Worm (Caenorhabditis elegans) whole organism, midembryonic: ENCODE data around the gene F43C11.12.

Experiments used
- T22C8.4 ChIP-seq: fragments of 200-800 bp; sonication (Bioruptor generic); IDR thresholded peaks from 2 replicates; pipeline ENCODE4 v1.3.6; 2022; ENCODE audit warnings: missing genetic modification characterization, missing compliant biosample characterization
- cog-1 ChIP-seq: sonication (generic microtip); optimal IDR thresholded peaks from 2 replicates; lab custom pipeline; 2016; ENCODE audit warnings: missing genetic modification characterization, missing compliant biosample characterization
- flt-1 ChIP-seq: fragments of 200-800 bp; sonication (Bioruptor generic); IDR thresholded peaks from 2 replicates; pipeline ENCODE4 v1.3.6; 2022; ENCODE audit warnings: missing genetic modification characterization, missing compliant biosample characterization
- klf-2 ChIP-seq: fragments of 200-800 bp; sonication (Bioruptor generic); conservative IDR thresholded peaks from 2 replicates; pipeline ENCODE4 v1.3.6; 2022; ENCODE audit warnings: missing genetic modification reagents, missing genetic modification characterization, missing compliant biosample characterization
- med-1 ChIP-seq: sonication (generic microtip); optimal IDR thresholded peaks from 2 replicates; lab custom pipeline; 2017; ENCODE audit warnings: missing genetic modification characterization, mild to moderate bottlenecking, missing compliant biosample characterization, antibody characterized with exemption, missing genetic modification reagents; ENCODE audit not compliant: insufficient read depth
- ref-1 ChIP-seq: fragments of 200-800 bp; sonication (Bioruptor generic); conservative IDR thresholded peaks from 2 replicates; pipeline ENCODE4 v1.3.6; 2022; ENCODE audit warnings: missing genetic modification reagents, missing genetic modification characterization, missing compliant biosample characterization
- tab-1 ChIP-seq: fragments of 200-800 bp; sonication (Bioruptor generic); IDR thresholded peaks from 2 replicates; pipeline ENCODE4 v1.3.6; 2022; ENCODE audit warnings: missing genetic modification characterization, missing compliant biosample characterization
- ztf-23 ChIP-seq: fragments of 200-800 bp; sonication (Bioruptor generic); IDR thresholded peaks from 2 replicates; pipeline ENCODE4 v1.3.6; 2022; ENCODE audit warnings: missing genetic modification reagents, missing genetic modification characterization, missing compliant biosample characterization
- ztf-29 ChIP-seq: fragments of 200-800 bp; sonication (Bioruptor generic); IDR thresholded peaks from 2 replicates; pipeline ENCODE4 v1.3.6; 2022; ENCODE audit warnings: missing genetic modification reagents, missing genetic modification characterization, missing compliant biosample characterization

The F43C11.12 gene

ce11 chrII:2368956-2369355, 2.4 kb upstream of the F43C11.12 start, which contains the start of gene hpo-25:
hpo-25 (plus strand) TSS chrII:2369256.
- no peak for TF ChIP-seq T22C8.4 (GFP tag; lab: Robert Waterston, UW)
- no peak for TF ChIP-seq tab-1 (GFP tag; lab: Robert Waterston, UW)
- TF ChIP-seq ztf-23 (GFP tag; lab: Robert Waterston, UW): no peak
- no peak for TF ChIP-seq cog-1
- TF ChIP-seq med-1 (GFP tag; lab: Kevin White, UChicago): no peak

- TF ChIP-seq cog-1 (no peak), ref-1 (no peak), flt-1 (no peak), T22C8.4 (GFP tag; lab: Robert Waterston, UW) (no peak), ztf-29 (GFP tag; lab: Robert Waterston, UW) (no peak), med-1 (GFP tag; lab: Kevin White, UChicago) (no peak), klf-2 (GFP tag; lab: Robert Waterston, UW) (no peak), ztf-23 (GFP tag; lab: Robert Waterston, UW) (no peak), tab-1 (GFP tag; lab: Robert Waterston, UW) (no peak)
Measured at ce11 chrII:2363673-2364072, 2.9 kb downstream of the F43C11.12 start, which contains the start of gene F43C11.11. F43C11.11 (minus strand) TSS chrII:2363773.

- no peak for TF ChIP-seq tab-1 (GFP tag; lab: Robert Waterston, UW)
- no peak for TF ChIP-seq med-1 (GFP tag; lab: Kevin White, UChicago)
- TF ChIP-seq ztf-23 (GFP tag; lab: Robert Waterston, UW): no peak
- TF ChIP-seq cog-1: no peak
- TF ChIP-seq flt-1: no peak
- no peak for TF ChIP-seq klf-2 (GFP tag; lab: Robert Waterston, UW)
- TF ChIP-seq ztf-29 (GFP tag; lab: Robert Waterston, UW): no peak
- no peak for TF ChIP-seq ref-1
- TF ChIP-seq T22C8.4 (GFP tag; lab: Robert Waterston, UW): no peak
Measured at ce11 chrII:2359965-2360364, 6.6 kb downstream of the F43C11.12 start, which contains the start of gene F43C11.16. F43C11.16 (minus strand) TSS chrII:2360065.

- TF ChIP-seq flt-1 (no peak), ztf-23 (GFP tag; lab: Robert Waterston, UW) (no peak), cog-1 (no peak), T22C8.4 (GFP tag; lab: Robert Waterston, UW) (no peak), med-1 (GFP tag; lab: Kevin White, UChicago) (no peak), ztf-29 (GFP tag; lab: Robert Waterston, UW) (no peak), ref-1 (no peak), klf-2 (GFP tag; lab: Robert Waterston, UW) (no peak), tab-1 (GFP tag; lab: Robert Waterston, UW) (no peak)
Measured at ce11 chrII:2356795-2357194, 9.7 kb downstream of the F43C11.12 start, which contains the start of gene F43C11.1. F43C11.1 (plus strand) TSS chrII:2357095.

- TF ChIP-seq med-1 (GFP tag; lab: Kevin White, UChicago): no peak
- TF ChIP-seq ztf-29 (GFP tag; lab: Robert Waterston, UW): no peak
- no peak for TF ChIP-seq flt-1
- TF ChIP-seq klf-2 (GFP tag; lab: Robert Waterston, UW): no peak
- TF ChIP-seq cog-1: no peak
- TF ChIP-seq tab-1 (GFP tag; lab: Robert Waterston, UW): no peak
- no peak for TF ChIP-seq T22C8.4 (GFP tag; lab: Robert Waterston, UW)
- no peak for TF ChIP-seq ztf-23 (GFP tag; lab: Robert Waterston, UW)
- no peak for TF ChIP-seq ref-1
Measured at ce11 chrII:2354476-2354875, 12.0 kb downstream of the F43C11.12 start, which contains the start of gene F43C11.2. F43C11.2 (plus strand) TSS chrII:2354776.

ce11 chrII:2353012-2353411, 13.5 kb downstream of the F43C11.12 start, which contains the start of gene F43C11.3:
F43C11.3 (plus strand) TSS chrII:2353312.
- TF ChIP-seq cog-1: no peak
- TF ChIP-seq flt-1: no peak
- TF ChIP-seq T22C8.4 (GFP tag; lab: Robert Waterston, UW): no peak
- no peak for TF ChIP-seq ref-1
- TF ChIP-seq med-1 (GFP tag; lab: Kevin White, UChicago): no peak
- no peak for TF ChIP-seq tab-1 (GFP tag; lab: Robert Waterston, UW)
- no peak for TF ChIP-seq ztf-29 (GFP tag; lab: Robert Waterston, UW)
- TF ChIP-seq klf-2 (GFP tag; lab: Robert Waterston, UW): no peak
- no peak for TF ChIP-seq ztf-23 (GFP tag; lab: Robert Waterston, UW)

- TF ChIP-seq tab-1 (GFP tag; lab: Robert Waterston, UW) (no peak), ref-1 (no peak)
Measured at ce11 chrII:2352546-2352945, 14.0 kb downstream of the F43C11.12 start, which contains the start of gene F43C11.10. F43C11.10 (minus strand) TSS chrII:2352646.

ce11 chrII:2346672-2347071, 19.9 kb downstream of the F43C11.12 start, which contains the start of gene F43C11.4:
F43C11.4 (plus strand) TSS chrII:2346972.
- TF ChIP-seq tab-1 (GFP tag; lab: Robert Waterston, UW): no peak
- TF ChIP-seq ztf-23 (GFP tag; lab: Robert Waterston, UW): no peak
- TF ChIP-seq flt-1: no peak
- TF ChIP-seq cog-1: no peak
- no peak for TF ChIP-seq ref-1
- TF ChIP-seq klf-2 (GFP tag; lab: Robert Waterston, UW): no peak
- TF ChIP-seq ztf-29 (GFP tag; lab: Robert Waterston, UW): no peak
- no peak for TF ChIP-seq T22C8.4 (GFP tag; lab: Robert Waterston, UW)
- no peak for TF ChIP-seq med-1 (GFP tag; lab: Kevin White, UChicago)

- no peak for TF ChIP-seq med-1 (GFP tag; lab: Kevin White, UChicago)
- no peak for TF ChIP-seq flt-1
- TF ChIP-seq klf-2 (GFP tag; lab: Robert Waterston, UW): no peak
- no peak for TF ChIP-seq ref-1
- no peak for TF ChIP-seq T22C8.4 (GFP tag; lab: Robert Waterston, UW)
- TF ChIP-seq ztf-23 (GFP tag; lab: Robert Waterston, UW): no peak
- TF ChIP-seq cog-1: no peak
- TF ChIP-seq tab-1 (GFP tag; lab: Robert Waterston, UW): no peak
- no peak for TF ChIP-seq ztf-29 (GFP tag; lab: Robert Waterston, UW)
Measured at ce11 chrII:2342004-2342479, 24.5 kb downstream of the F43C11.12 start, which contains the start of gene F43C11.6. F43C11.6 (plus strand) TSS chrII:2342429.
